Worm (Caenorhabditis elegans): ENCODE measurements around the gene cmtr-1.
A peak's percentile ranks its signal among the peaks of the same experiment; 100 is the strongest.

Gene cmtr-1

ce11 chrII:15025599-15026164 is at the start of gene cmtr-1:
TSS of gene cmtr-1 (plus strand) at chrII:15026114.
- TF ChIP-seq ceh-90 (tag; optimal IDR thresholded peaks at IDR 0.05), result peak; percentile 51
- peak; percentile 38 to 97 for TF ChIP-seq ztf-11 (tag; optimal IDR thresholded peaks at IDR 0.05)
- peak; percentile 93 for TF ChIP-seq lin-35 (GFP tag; optimal IDR thresholded peaks at IDR 0.05)
- TF ChIP-seq efl-3 (GFP tag; optimal IDR thresholded peaks at IDR 0.05), result peak; percentile 87
- TF ChIP-seq C16A3.4 (tag; optimal IDR thresholded peaks at IDR 0.05), result peak; percentile 96
- TF ChIP-seq dsc-1 (tag; optimal IDR thresholded peaks at IDR 0.05), result peak; percentile 99
- TF ChIP-seq ceh-82 (tag; optimal IDR thresholded peaks at IDR 0.05), result peak; percentile 95 to 97 (median 96)
- peak; percentile 98 for TF ChIP-seq tbx-2 (tag; optimal IDR thresholded peaks at IDR 0.05)
- TF ChIP-seq fos-1 (tag; optimal IDR thresholded peaks at IDR 0.05), result peak; percentile 94
- peak; percentile 91 for TF ChIP-seq zip-4 (GFP tag; optimal IDR thresholded peaks at IDR 0.05)
- TF ChIP-seq fkh-8 (tag; optimal IDR thresholded peaks at IDR 0.05), result peak; percentile 97
- peak; percentile 99 for TF ChIP-seq nhr-71 (tag; optimal IDR thresholded peaks at IDR 0.05)
- no peak for TF ChIP-seq nhr-28 (tag; optimal IDR thresholded peaks at IDR 0.05)
- TF ChIP-seq nhr-12 (tag; optimal IDR thresholded peaks at IDR 0.05), result peak; percentile 48
- TF ChIP-seq nhr-11 (tag; optimal IDR thresholded peaks at IDR 0.05), result peak; percentile 76
- peak; percentile 70 for TF ChIP-seq unc-98 (GFP tag; IDR thresholded peaks at IDR 0.05)
- peak; percentile 98 for TF ChIP-seq unc-86 (tag; optimal IDR thresholded peaks at IDR 0.05)
- TF ChIP-seq lin-39 (tag; optimal IDR thresholded peaks at IDR 0.05), result peak; percentile 95
- TF ChIP-seq egl-27 (tag; optimal IDR thresholded peaks at IDR 0.05), result peak; percentile 7 to 59
- peak; percentile 71 for TF ChIP-seq fkh-10 (GFP tag; optimal IDR thresholded peaks at IDR 0.05)
- peak; percentile 90 for TF ChIP-seq aly-2 (tag; optimal IDR thresholded peaks at IDR 0.05)
- TF ChIP-seq fkh-4 (tag; optimal IDR thresholded peaks at IDR 0.05; ENCODE audit: borderline replicate concordance), result peak; percentile 85
- peak; percentile 95 for TF ChIP-seq ceh-8 (GFP tag; optimal IDR thresholded peaks at IDR 0.05)
- peak; percentile 99 for TF ChIP-seq snu-23 (GFP tag; optimal IDR thresholded peaks at IDR 0.05)
- peak; percentile 99 for TF ChIP-seq swsn-7 (tag; optimal IDR thresholded peaks at IDR 0.05)
- peak; percentile 70 for TF ChIP-seq F16B12.6 (tag; optimal IDR thresholded peaks at IDR 0.05)
- TF ChIP-seq mab-9 (GFP tag; IDR thresholded peaks at IDR 0.05), result peak; percentile 97
- TF ChIP-seq irx-1 (tag; optimal IDR thresholded peaks at IDR 0.05), result peak; percentile 96
- peak; percentile 93 to 94 for TF ChIP-seq efl-1 (optimal IDR thresholded peaks at IDR 0.05)
- peak; percentile 87 to 99 for TF ChIP-seq efl-1 (GFP tag; optimal IDR thresholded peaks at IDR 0.05 in 1 of 2)
- peak; percentile 96 for TF ChIP-seq isw-1 (GFP tag; IDR thresholded peaks at IDR 0.05)
- peak; percentile 99 for TF ChIP-seq nhr-77 (tag; optimal IDR thresholded peaks at IDR 0.05)
- TF ChIP-seq hpl-2 (GFP tag; optimal IDR thresholded peaks at IDR 0.05), result peak; percentile 92
- peak; percentile 96 for TF ChIP-seq grh-1 (GFP tag; IDR thresholded peaks at IDR 0.05)
- no peak for TF ChIP-seq unc-30 (tag; optimal IDR thresholded peaks at IDR 0.05)
- TF ChIP-seq nhr-90 (tag; optimal IDR thresholded peaks at IDR 0.05; ENCODE audit: poor library complexity), result peak; percentile 100
- TF ChIP-seq C34B4.2 (tag; optimal IDR thresholded peaks at IDR 0.05), result peak; percentile 86
- TF ChIP-seq sox-4 (tag; optimal IDR thresholded peaks at IDR 0.05), result peak; percentile 92
- TF ChIP-seq ama-1 (optimal IDR thresholded peaks at IDR 0.05), result peak; percentile 94
- peak; percentile 85 for TF ChIP-seq skn-1 (tag; optimal IDR thresholded peaks at IDR 0.05)
- TF ChIP-seq pqm-1 (tag; optimal IDR thresholded peaks at IDR 0.05), result no peak
- TF ChIP-seq tlp-1 (tag; optimal IDR thresholded peaks at IDR 0.05), result no peak
- peak; percentile 97 for TF ChIP-seq rnt-1 (tag; optimal IDR thresholded peaks at IDR 0.05)
- peak; percentile 91 for TF ChIP-seq lin-15B (tag; optimal IDR thresholded peaks at IDR 0.05)
- TF ChIP-seq snpc-4 (tag; optimal IDR thresholded peaks at IDR 0.05), result peak; percentile 100
- peak; percentile 44 for TF ChIP-seq blmp-1 (tag; optimal IDR thresholded peaks at IDR 0.05)
- TF ChIP-seq xbp-1 (tag; optimal IDR thresholded peaks at IDR 0.05), result peak; percentile 97
- peak; percentile 94 for TF ChIP-seq mep-1 (tag; optimal IDR thresholded peaks at IDR 0.05)
- peak; percentile 93 for TF ChIP-seq ceh-88 (GFP tag; IDR thresholded peaks at IDR 0.05)
- peak; percentile 97 for TF ChIP-seq egl-13 (tag; optimal IDR thresholded peaks at IDR 0.05)
- TF ChIP-seq mdl-1 (tag; optimal IDR thresholded peaks at IDR 0.05), result peak; percentile 57 to 88
- TF ChIP-seq ceh-63 (GFP tag; optimal IDR thresholded peaks at IDR 0.05), result peak; percentile 89
- TF ChIP-seq nhr-19 (GFP tag; conservative IDR thresholded peaks at IDR 0.05), result peak; percentile 99
- peak; percentile 97 for TF ChIP-seq lin-14 (GFP tag; optimal IDR thresholded peaks at IDR 0.05)

Data from whole organism, L1 larva.